Worm (Caenorhabditis elegans): ENCODE measurements around the gene arrd-14.

Gene arrd-14

DNA sequence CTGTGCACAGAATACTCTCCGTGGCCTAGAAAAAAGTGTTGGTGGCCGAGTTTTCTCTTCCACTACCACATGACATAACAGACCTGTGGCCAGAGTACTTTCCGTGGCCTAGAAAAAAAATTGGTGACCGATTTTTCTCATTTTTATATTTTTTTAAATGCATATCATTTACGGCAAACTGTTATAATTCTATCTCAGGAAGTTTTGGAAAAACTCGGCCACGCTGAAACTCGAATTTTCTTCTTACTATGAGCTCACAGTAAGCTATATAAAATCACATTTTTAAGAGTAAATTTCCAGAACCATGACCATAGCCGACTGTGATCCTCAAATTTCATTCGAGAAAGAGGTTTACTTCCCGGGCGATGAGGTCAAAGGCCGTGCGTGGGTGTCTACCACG is at the start of gene arrd-14:
arrd-14 (plus strand) TSS at position 301 of the 400 bp plus-strand sequence.
- TF ChIP-seq W03F9.2 (tag; optimal IDR thresholded peaks at IDR 0.05) (no peak), him-1 (tag; optimal IDR thresholded peaks at IDR 0.05) (no peak), dao-5 (tag; optimal IDR thresholded peaks at IDR 0.05) (no peak)

ce11 chrII:13711493-13712055 is 40.5 kb upstream of the arrd-14 start:
- TF ChIP-seq W03F9.2 (tag; optimal IDR thresholded peaks at IDR 0.05): no peak
- TF ChIP-seq him-1 (tag; optimal IDR thresholded peaks at IDR 0.05): no peak
- TF ChIP-seq dao-5 (tag; optimal IDR thresholded peaks at IDR 0.05): no peak

- no peak for TF ChIP-seq him-1 (tag; optimal IDR thresholded peaks at IDR 0.05)
- TF ChIP-seq dao-5 (tag; optimal IDR thresholded peaks at IDR 0.05): no peak
- TF ChIP-seq W03F9.2 (tag; optimal IDR thresholded peaks at IDR 0.05): no peak
Observed at ce11 chrII:13713239-13713638, 38.9 kb upstream of the arrd-14 start.

DNA sequence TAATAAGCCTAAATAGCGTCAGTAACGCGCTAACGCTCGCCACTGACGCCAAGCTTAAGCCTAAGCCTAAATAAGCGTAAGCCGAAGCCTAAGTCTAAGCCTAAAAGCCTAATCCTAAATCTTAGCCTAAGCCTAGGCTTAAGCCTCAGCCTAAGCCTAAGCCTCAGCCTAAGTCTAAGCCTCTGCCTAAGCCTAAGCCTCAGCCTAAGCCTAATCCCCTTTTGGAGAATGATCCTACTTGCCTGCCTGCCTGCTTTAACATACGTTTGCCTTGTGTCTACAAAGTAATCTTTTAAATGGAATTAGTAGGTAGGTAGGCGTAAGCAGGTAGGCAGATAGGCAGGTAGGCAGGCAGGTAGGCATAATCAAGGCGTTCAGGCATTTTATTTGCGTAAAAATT is 36.8 kb upstream of the arrd-14 start:
- no peak for TF ChIP-seq W03F9.2 (tag; optimal IDR thresholded peaks at IDR 0.05)
- TF ChIP-seq him-1 (tag; optimal IDR thresholded peaks at IDR 0.05): no peak
- TF ChIP-seq dao-5 (tag; optimal IDR thresholded peaks at IDR 0.05): no peak

DNA sequence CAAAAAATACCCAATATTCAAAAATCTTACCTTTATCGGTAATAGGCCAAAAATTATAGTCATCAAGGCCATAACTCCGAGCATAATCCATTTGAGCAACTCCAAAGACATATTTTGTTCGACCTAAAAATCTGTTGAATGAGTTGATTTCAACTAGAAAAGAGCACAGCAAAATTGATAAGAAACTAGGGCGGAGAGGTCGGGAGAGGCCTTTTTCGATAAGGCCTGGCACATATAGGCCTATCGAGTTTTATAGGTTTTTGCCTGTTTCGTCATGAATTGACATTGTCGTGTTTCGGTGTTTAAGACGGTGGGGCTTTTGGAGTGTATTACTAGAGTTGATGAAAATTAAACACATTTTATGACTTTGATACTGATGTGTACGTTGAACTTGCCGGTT is 36.4 kb upstream of the arrd-14 start, which contains the start of gene zipt-2.3:
zipt-2.3 (minus strand) TSS at position 147 of the 400 bp plus-strand sequence.
- TF ChIP-seq W03F9.2 (tag; optimal IDR thresholded peaks at IDR 0.05) (no peak), dao-5 (tag; optimal IDR thresholded peaks at IDR 0.05) (no peak), him-1 (tag; optimal IDR thresholded peaks at IDR 0.05) (no peak)

DNA sequence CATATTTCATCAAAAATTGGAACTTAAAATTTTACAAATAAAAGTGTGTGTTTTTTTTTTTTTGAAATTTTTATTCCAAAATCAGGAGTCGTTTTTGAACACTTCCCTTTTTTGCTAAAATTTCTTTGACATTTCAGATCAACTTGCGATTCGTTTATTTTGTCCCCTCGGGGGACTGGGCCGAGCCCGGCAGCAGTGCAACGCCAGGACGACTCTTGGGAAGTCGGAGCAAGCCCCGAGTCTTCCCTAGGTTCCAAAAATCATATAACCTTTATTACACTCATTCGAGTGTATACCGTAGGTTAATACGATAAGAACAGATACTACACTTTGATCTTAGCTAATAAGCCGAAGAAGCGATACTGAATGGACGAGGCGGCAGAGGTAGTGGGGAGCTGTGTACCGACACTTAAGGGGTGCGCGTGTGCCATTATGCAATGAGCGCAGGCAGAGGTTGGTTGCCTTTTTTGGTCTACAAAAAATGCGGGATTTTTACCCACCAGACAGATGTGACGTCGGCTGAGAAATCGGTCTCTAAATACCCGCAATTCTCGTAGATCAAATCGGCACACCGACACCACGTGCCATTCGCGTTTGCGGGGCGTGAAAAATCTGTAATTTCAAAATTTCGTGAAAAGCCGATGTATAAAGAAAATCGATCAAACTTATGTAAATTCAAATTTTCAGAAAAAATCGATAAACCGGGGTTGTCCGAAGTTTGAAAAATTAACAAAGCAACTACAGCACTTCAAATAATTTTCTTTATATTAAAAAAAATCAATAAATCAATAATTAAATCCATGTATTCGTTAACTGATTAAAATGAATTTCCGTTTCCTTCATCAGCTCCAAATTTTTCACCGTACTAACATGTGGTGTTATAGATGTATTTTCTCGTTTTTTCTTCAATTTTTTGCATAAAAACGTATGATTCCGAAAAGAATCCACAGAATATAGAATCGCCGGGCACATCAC is 34.4 kb upstream of the arrd-14 start:
- TF ChIP-seq him-1 (tag; optimal IDR thresholded peaks at IDR 0.05): no peak
- TF ChIP-seq W03F9.2 (tag; optimal IDR thresholded peaks at IDR 0.05): no peak
- TF ChIP-seq dao-5 (tag; optimal IDR thresholded peaks at IDR 0.05): no peak

- TF ChIP-seq dao-5 (tag; optimal IDR thresholded peaks at IDR 0.05): no peak
- no peak for TF ChIP-seq W03F9.2 (tag; optimal IDR thresholded peaks at IDR 0.05)
- TF ChIP-seq him-1 (tag; optimal IDR thresholded peaks at IDR 0.05): no peak
Observed at ce11 chrII:13720650-13721049, 31.5 kb upstream of the arrd-14 start.

ce11 chrII:13721218-13721617 is 30.9 kb upstream of the arrd-14 start, which contains the start of gene sre-46:
sre-46 (minus strand) TSS chrII:13721318.
- TF ChIP-seq him-1 (tag; optimal IDR thresholded peaks at IDR 0.05): no peak
- no peak for TF ChIP-seq dao-5 (tag; optimal IDR thresholded peaks at IDR 0.05)
- no peak for TF ChIP-seq W03F9.2 (tag; optimal IDR thresholded peaks at IDR 0.05)

DNA sequence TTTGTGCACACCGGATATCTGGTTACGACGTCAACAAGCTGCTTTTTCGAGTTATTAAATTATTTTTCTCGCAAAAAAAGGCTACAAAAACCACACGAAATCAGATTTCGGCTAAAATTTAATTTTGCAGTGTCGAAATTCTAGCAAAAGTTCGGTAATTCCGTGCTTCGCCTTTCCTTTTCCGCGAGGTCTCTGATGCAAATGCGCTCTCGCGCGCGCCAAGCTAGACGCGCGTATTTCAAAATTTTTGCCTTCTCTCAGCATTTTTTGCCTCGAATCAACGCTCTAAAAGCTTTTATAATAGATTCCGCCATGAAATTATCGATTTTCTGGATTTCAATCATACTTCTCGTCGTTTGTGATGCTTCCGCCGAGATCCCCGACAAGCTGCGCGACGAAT is 29.4 kb upstream of the arrd-14 start, which contains the start of gene Y54G9A.5:
Y54G9A.5 (plus strand) TSS at position 245 of the 400 bp plus-strand sequence.
- TF ChIP-seq him-1 (tag; optimal IDR thresholded peaks at IDR 0.05) (no peak), W03F9.2 (tag; optimal IDR thresholded peaks at IDR 0.05) (no peak), dao-5 (tag; optimal IDR thresholded peaks at IDR 0.05) (no peak)

ce11 chrII:13723754-13724153 is 28.4 kb upstream of the arrd-14 start:
- TF ChIP-seq him-1 (tag; optimal IDR thresholded peaks at IDR 0.05) (no peak), dao-5 (tag; optimal IDR thresholded peaks at IDR 0.05) (no peak), W03F9.2 (tag; optimal IDR thresholded peaks at IDR 0.05) (no peak)

- TF ChIP-seq him-1 (tag; optimal IDR thresholded peaks at IDR 0.05) (no peak), W03F9.2 (tag; optimal IDR thresholded peaks at IDR 0.05) (no peak), dao-5 (tag; optimal IDR thresholded peaks at IDR 0.05) (no peak)
Observed at ce11 chrII:13725793-13726192, 26.3 kb upstream of the arrd-14 start, which contains the start of the genes Y54G9A.7 and bub-3. Y54G9A.7 (minus strand) TSS chrII:13725799. bub-3 (plus strand) TSS chrII:13726062.

DNA sequence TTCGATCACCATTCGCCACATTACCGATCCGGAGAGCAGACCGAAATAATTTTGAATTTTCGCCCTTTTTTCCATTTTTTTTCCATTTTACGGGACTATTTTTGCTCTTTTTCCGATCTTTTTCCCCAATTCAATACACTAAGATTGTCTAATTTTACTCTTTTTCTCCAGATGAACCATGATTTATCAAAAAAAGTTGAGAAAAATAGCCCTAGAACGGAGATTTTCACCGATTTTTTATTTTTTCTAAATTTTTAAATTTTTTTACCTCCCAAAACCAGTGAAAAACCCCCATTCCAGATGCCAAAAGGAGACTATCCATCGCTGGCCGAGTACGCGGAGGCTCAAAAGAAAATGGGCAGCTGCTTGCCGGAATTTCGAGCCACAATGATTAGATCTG is 22.7 kb upstream of the arrd-14 start, which contains the start of gene Y54G9A.9:
Y54G9A.9 (plus strand) TSS at position 301 of the 400 bp plus-strand sequence.
- TF ChIP-seq W03F9.2 (tag; optimal IDR thresholded peaks at IDR 0.05) (no peak), him-1 (tag; optimal IDR thresholded peaks at IDR 0.05) (no peak), dao-5 (tag; optimal IDR thresholded peaks at IDR 0.05) (no peak)

ce11 chrII:13732146-13732545 is 20.0 kb upstream of the arrd-14 start:
- TF ChIP-seq dao-5 (tag; optimal IDR thresholded peaks at IDR 0.05) (no peak), W03F9.2 (tag; optimal IDR thresholded peaks at IDR 0.05) (peak; percentile 13)

DNA sequence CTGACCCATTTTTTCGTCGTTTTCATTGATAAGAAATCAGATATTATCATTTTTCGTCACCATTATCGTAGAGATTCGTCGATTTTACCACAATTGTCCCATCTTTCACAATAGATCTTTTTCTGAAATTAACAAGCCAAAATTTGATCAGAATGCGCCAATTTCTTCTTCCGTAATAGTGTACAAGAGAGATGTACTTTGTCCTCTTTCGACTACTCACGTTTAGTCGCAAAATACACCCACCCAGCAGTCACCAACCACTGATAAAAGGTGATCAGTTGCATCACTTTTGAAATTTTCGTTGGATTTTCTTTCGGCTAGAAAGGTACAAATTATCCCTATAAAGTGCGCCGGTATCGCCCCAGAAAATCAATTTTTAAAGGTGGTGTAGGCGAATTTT is 19.5 kb upstream of the arrd-14 start:
- TF ChIP-seq dao-5 (tag; optimal IDR thresholded peaks at IDR 0.05) (no peak), W03F9.2 (tag; optimal IDR thresholded peaks at IDR 0.05) (no peak), him-1 (tag; optimal IDR thresholded peaks at IDR 0.05) (no peak)

All from whole organism, L4/young adult.